Fruit fly (Drosophila melanogaster) whole organism, pupa: ENCODE measurements around the gene ng2.

Experiments
- CG10348 ChIP-seq: fragments of 200-800 bp; sonication (Bioruptor generic); IDR thresholded peaks from 2 replicates; pipeline ENCODE4 v1.3.6; 2022; ENCODE audit warnings: missing biosample characterization, missing genetic modification characterization
- CG12605 ChIP-seq: fragments of 200-800 bp; sonication (Bioruptor generic); IDR thresholded peaks from 2 replicates; pipeline ENCODE4 v1.3.6; 2022; ENCODE audit warnings: missing biosample characterization, missing genetic modification characterization
- CG13204 ChIP-seq: fragments of 200-800 bp; sonication (Bioruptor generic); optimal IDR thresholded peaks from 2 replicates; lab custom pipeline; 2018; ENCODE audit warnings: missing biosample characterization, mild to moderate bottlenecking, missing genetic modification characterization, moderate library complexity
- CG14655 ChIP-seq: fragments of 200-800 bp; sonication (Bioruptor generic); optimal IDR thresholded peaks from 3 replicates; lab custom pipeline; 2017; ENCODE audit warnings: mild to moderate bottlenecking, missing biosample characterization, missing genetic modification reagents, missing genetic modification characterization
- CG15710 ChIP-seq: fragments of 200-800 bp; sonication (Bioruptor generic); optimal IDR thresholded peaks from 2 replicates; lab custom pipeline; 2018; ENCODE audit warnings: missing biosample characterization, mild to moderate bottlenecking, missing genetic modification characterization, moderate library complexity
- CG17806 ChIP-seq: fragments of 200-800 bp; sonication (Bioruptor generic); optimal IDR thresholded peaks from 2 replicates; lab custom pipeline; 2018; ENCODE audit warnings: missing biosample characterization, mild to moderate bottlenecking, missing genetic modification characterization, moderate library complexity
- CG32121 ChIP-seq: fragments of 200-800 bp; sonication (Bioruptor generic); IDR thresholded peaks from 2 replicates; pipeline ENCODE4 v1.3.6; 2022; ENCODE audit warnings: missing biosample characterization, missing genetic modification characterization
- CG34367 ChIP-seq: fragments of 200-800 bp; sonication (Bioruptor generic); optimal IDR thresholded peaks from 2 replicates; lab custom pipeline; 2018; ENCODE audit warnings: missing biosample characterization, mild to moderate bottlenecking, missing genetic modification characterization
- CG4496 ChIP-seq: fragments of 200-800 bp; sonication (Bioruptor generic); IDR thresholded peaks from 3 replicates; pipeline ENCODE4 v1.3.6; 2022; ENCODE audit warnings: missing biosample characterization, missing genetic modification characterization
- CG8159 ChIP-seq: fragments of 200-800 bp; sonication (Bioruptor generic); optimal IDR thresholded peaks from 3 replicates; lab custom pipeline; 2018; ENCODE audit warnings: missing biosample characterization, mild to moderate bottlenecking, missing genetic modification characterization, moderate library complexity
- CG8301 ChIP-seq: fragments of 200-800 bp; sonication (Bioruptor generic); optimal IDR thresholded peaks from 2 replicates; lab custom pipeline; 2018; ENCODE audit warnings: missing biosample characterization, mild to moderate bottlenecking, missing genetic modification characterization
- CG9948 ChIP-seq: fragments of 200-800 bp; sonication (Bioruptor generic); optimal IDR thresholded peaks from 2 replicates; lab custom pipeline; 2018; ENCODE audit warnings: missing biosample characterization, mild to moderate bottlenecking, missing genetic modification characterization, moderate library complexity
- D1 ChIP-seq: fragments of 200-800 bp; sonication (Bioruptor generic); optimal IDR thresholded peaks from 2 replicates; lab custom pipeline; 2018; ENCODE audit warnings: missing biosample characterization, mild to moderate bottlenecking, missing genetic modification characterization, moderate library complexity
- EcR ChIP-seq: fragments of 200-800 bp; sonication (Bioruptor generic); optimal IDR thresholded peaks from 3 replicates; lab custom pipeline; 2019; ENCODE audit warnings: missing biosample characterization, missing genetic modification characterization, mild to moderate bottlenecking, moderate library complexity, missing genetic modification reagents
- Ets98B ChIP-seq: fragments of 200-800 bp; sonication (Bioruptor generic); IDR thresholded peaks from 2 replicates; pipeline ENCODE4 v1.3.6; 2022; ENCODE audit warnings: missing biosample characterization, missing genetic modification characterization
- Pif1A ChIP-seq: fragments of 200-800 bp; sonication (Bioruptor generic); optimal IDR thresholded peaks from 3 replicates; lab custom pipeline; 2016; ENCODE audit warnings: missing biosample characterization, missing genetic modification characterization
- Pif1B ChIP-seq: fragments of 200-800 bp; sonication (Bioruptor generic); optimal IDR thresholded peaks from 3 replicates; lab custom pipeline; 2016; ENCODE audit warnings: missing biosample characterization, missing genetic modification characterization
- Snoo ChIP-seq: fragments of 200-800 bp; sonication (Bioruptor generic); optimal IDR thresholded peaks from 3 replicates; lab custom pipeline; 2017; ENCODE audit warnings: missing biosample characterization, mild to moderate bottlenecking, missing genetic modification characterization, inconsistent platforms
- fd96Ca ChIP-seq: fragments of 200-800 bp; sonication (Bioruptor generic); IDR thresholded peaks from 3 replicates; pipeline ENCODE4 v1.3.6; 2022; ENCODE audit warnings: missing biosample characterization, missing genetic modification characterization
- gl ChIP-seq: fragments of 200-800 bp; sonication (Bioruptor generic); optimal IDR thresholded peaks from 2 replicates; lab custom pipeline; 2018; ENCODE audit warnings: missing biosample characterization, mild to moderate bottlenecking, missing genetic modification characterization
- rn ChIP-seq: fragments of 200-800 bp; sonication (Bioruptor generic); IDR thresholded peaks from 2 replicates; pipeline ENCODE4 v1.3.6; 2022; ENCODE audit warnings: missing biosample characterization, missing genetic modification characterization

Gene ng2

dm6 chrX:3255569-3256309 is 15.4 kb upstream of the ng2 start:
- TF ChIP-seq rn = peak; percentile 89
- TF ChIP-seq Pif1A (GFP tag; lab: Kevin White, UChicago) = peak; percentile 87
- peak; percentile 94 for TF ChIP-seq CG8159 (tag; lab: Kevin White, UChicago)
- peak; percentile 80 for TF ChIP-seq Pif1B (GFP tag; lab: Kevin White, UChicago)
- peak; percentile 41 for TF ChIP-seq gl (tag; lab: Kevin White, UChicago)
- TF ChIP-seq Snoo = peak; percentile 80
- peak; percentile 98 for TF ChIP-seq CG14655 (GFP tag; lab: Kevin White, UChicago)
- TF ChIP-seq CG17806 (tag; lab: Kevin White, UChicago) = peak; percentile 89
- peak; percentile 74 for TF ChIP-seq CG12605 (GFP tag; lab: Robert Waterston, UW)
- peak; percentile 86 for TF ChIP-seq Ets98B (GFP tag; lab: Robert Waterston, UW)
- peak; percentile 95 for TF ChIP-seq CG4496 (GFP tag; lab: Robert Waterston, UW)
- peak; percentile 88 for TF ChIP-seq CG10348 (GFP tag; lab: Robert Waterston, UW)
- TF ChIP-seq CG9948 (tag; lab: Kevin White, UChicago) = peak; percentile 94
- TF ChIP-seq CG15710 (tag; lab: Kevin White, UChicago) = peak; percentile 87
- peak; percentile 81 for TF ChIP-seq CG34367 (tag; lab: Kevin White, UChicago)
- TF ChIP-seq EcR = no peak
- TF ChIP-seq CG13204 = peak; percentile 53
- peak; percentile 80 for TF ChIP-seq fd96Ca
- TF ChIP-seq D1 = peak; percentile 86
- peak; percentile 92 for TF ChIP-seq CG32121
- peak; percentile 96 for TF ChIP-seq CG8301 (tag; lab: Kevin White, UChicago)

DNA sequence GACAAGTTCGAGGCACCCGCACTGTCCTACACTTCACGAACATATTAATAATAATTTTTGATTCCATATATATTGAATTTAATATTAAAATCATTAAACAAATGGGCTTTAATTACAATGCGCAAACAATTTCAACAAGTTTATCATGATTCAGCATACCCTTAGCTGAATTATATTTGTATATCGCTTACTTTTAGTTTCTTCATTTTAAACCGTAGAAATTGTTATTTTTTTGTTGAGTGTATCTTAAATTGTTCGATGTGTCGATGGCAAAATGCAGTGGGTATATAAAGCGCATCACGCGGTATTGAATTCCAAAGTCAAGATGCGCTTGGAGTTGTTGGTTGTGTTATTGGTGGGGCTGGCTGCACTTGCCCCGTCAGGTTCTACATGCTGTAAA is 9.4 kb upstream of the ng2 start, which contains the start of gene Sgs4:
Gene Sgs4, plus strand, starts transcription at position 301 of the 400 bp plus-strand sequence.
- TF ChIP-seq rn (no peak), CG17806 (tag; lab: Kevin White, UChicago) (no peak), CG15710 (tag; lab: Kevin White, UChicago) (no peak), CG8159 (tag; lab: Kevin White, UChicago) (no peak), Ets98B (GFP tag; lab: Robert Waterston, UW) (no peak), EcR (no peak)

DNA sequence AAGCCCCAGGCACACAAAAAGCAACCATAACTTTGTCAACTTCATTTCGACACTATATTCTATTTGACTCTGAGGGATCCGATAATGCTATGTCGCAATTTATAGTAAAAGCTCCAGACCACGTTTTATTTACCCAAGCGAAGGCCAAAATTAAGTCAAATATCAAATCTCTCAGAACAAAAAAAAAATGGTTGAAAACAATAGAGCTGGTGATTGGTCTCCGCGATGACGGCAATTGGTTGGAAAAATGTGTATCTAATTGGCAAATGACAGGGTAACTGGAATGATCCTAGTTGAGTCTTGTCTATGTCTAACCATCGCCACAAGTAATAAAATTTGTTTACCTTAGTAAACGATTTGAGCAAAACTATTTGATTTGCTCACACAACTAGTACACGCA is 8.8 kb upstream of the ng2 start, which contains the start of gene Pig1:
Gene Pig1, minus strand, starts transcription at position 101 of the 400 bp plus-strand sequence.
- no peak for TF ChIP-seq CG8301 (tag; lab: Kevin White, UChicago)
- TF ChIP-seq CG14655 (GFP tag; lab: Kevin White, UChicago) = no peak
- TF ChIP-seq CG12605 (GFP tag; lab: Robert Waterston, UW) = no peak

dm6 chrX:3244120-3244519 is 3.7 kb upstream of the ng2 start, which contains the start of gene ng4:
ng4 (minus strand) TSS chrX:3244220.
- TF ChIP-seq EcR = no peak
- TF ChIP-seq rn = no peak
- TF ChIP-seq CG4496 (GFP tag; lab: Robert Waterston, UW) = no peak
- TF ChIP-seq CG8159 (tag; lab: Kevin White, UChicago) = no peak
- no peak for TF ChIP-seq CG10348 (GFP tag; lab: Robert Waterston, UW)
- TF ChIP-seq CG32121 = no peak
- no peak for TF ChIP-seq gl (tag; lab: Kevin White, UChicago)
- TF ChIP-seq CG14655 (GFP tag; lab: Kevin White, UChicago) = no peak
- TF ChIP-seq CG8301 (tag; lab: Kevin White, UChicago) = no peak
- no peak for TF ChIP-seq Pif1A (GFP tag; lab: Kevin White, UChicago)
- TF ChIP-seq CG9948 (tag; lab: Kevin White, UChicago) = no peak
- TF ChIP-seq CG17806 (tag; lab: Kevin White, UChicago) = no peak
- no peak for TF ChIP-seq CG13204
- TF ChIP-seq Ets98B (GFP tag; lab: Robert Waterston, UW) = no peak

- TF ChIP-seq CG14655 (GFP tag; lab: Kevin White, UChicago) (no peak), fd96Ca (no peak), CG34367 (tag; lab: Kevin White, UChicago) (no peak), Pif1B (GFP tag; lab: Kevin White, UChicago) (no peak), gl (tag; lab: Kevin White, UChicago) (no peak), CG32121 (no peak), Pif1A (GFP tag; lab: Kevin White, UChicago) (no peak), CG15710 (tag; lab: Kevin White, UChicago) (no peak), CG10348 (GFP tag; lab: Robert Waterston, UW) (no peak), CG12605 (GFP tag; lab: Robert Waterston, UW) (no peak), CG17806 (tag; lab: Kevin White, UChicago) (no peak), Ets98B (GFP tag; lab: Robert Waterston, UW) (no peak), CG13204 (no peak), CG8159 (tag; lab: Kevin White, UChicago) (no peak), D1 (no peak), CG8301 (tag; lab: Kevin White, UChicago) (no peak), EcR (no peak), CG4496 (GFP tag; lab: Robert Waterston, UW) (no peak), CG9948 (tag; lab: Kevin White, UChicago) (no peak), rn (no peak)
These were observed 1.7 kb upstream of the ng2 start, which contains the start of the genes ng3 and ng1 for dm6 chrX:3241984-3242462. ng3 (minus strand) TSS chrX:3242084. ng1 (plus strand) TSS chrX:3242412.
